Fruit fly (Drosophila melanogaster) whole organism, embryonic: Measurements from ENCODE around the gene CG17344.

Source experiments
- CG17802 ChIP-seq: fragments of 200-800 bp; sonication (Bioruptor generic); optimal IDR thresholded peaks from 2 replicates; lab custom pipeline; 2018; ENCODE audit warnings: missing biosample characterization, mild to moderate bottlenecking, missing genetic modification characterization, moderate library complexity
- mirr ChIP-seq: fragments of 200-800 bp; sonication (Bioruptor generic); optimal IDR thresholded peaks from 3 replicates; lab custom pipeline; 2018; ENCODE audit warnings: missing biosample characterization, mild to moderate bottlenecking, missing genetic modification characterization

- TF ChIP-seq CG17802 (tag; lab: Kevin White, UChicago) (no peak), mirr (GFP tag; lab: Kevin White, UChicago) (no peak)
Observed at dm6 chr2L:19096361-19096760, 5.5 kb upstream of the CG17344 start.
